Worm (Caenorhabditis elegans) whole organism, early embryonic: ENCODE measurements around the gene Y39A3CL.7.

Experiments used
- B0310.2 ChIP-seq: sonication (generic microtip); optimal IDR thresholded peaks from 2 replicates; lab custom pipeline; 2016; ENCODE audit warnings: mild to moderate bottlenecking, missing genetic modification characterization, missing compliant biosample characterization
- F13C5.2 ChIP-seq: sonication (generic microtip); optimal IDR thresholded peaks from 2 replicates; lab custom pipeline; 2017; ENCODE audit warnings: mild to moderate bottlenecking, missing genetic modification characterization, inconsistent platforms, missing compliant biosample characterization
- ama-1 ChIP-seq: fragments of 150-350 bp; optimal IDR thresholded peaks from 2 replicates; lab custom pipeline; 2014
- ceh-13 ChIP-seq: fragments of 200-800 bp; sonication (Bioruptor generic); optimal IDR thresholded peaks from 2 replicates; lab custom pipeline; 2018; ENCODE audit warnings: mild to moderate bottlenecking, missing genetic modification characterization, missing compliant biosample characterization
- ceh-36 ChIP-seq: sonication (generic microtip); optimal IDR thresholded peaks from 2 replicates; lab custom pipeline; 2016; ENCODE audit warnings: missing genetic modification characterization, inconsistent platforms, missing compliant biosample characterization
- ets-7 ChIP-seq: sonication (generic microtip); optimal IDR thresholded peaks from 2 replicates; lab custom pipeline; 2016; ENCODE audit warnings: missing genotype, missing genetic modification characterization, missing compliant biosample characterization
- flt-1 ChIP-seq: fragments of 200-800 bp; sonication (Bioruptor generic); IDR thresholded peaks from 2 replicates; pipeline ENCODE4 v1.3.6; 2022; ENCODE audit warnings: missing genetic modification characterization, missing compliant biosample characterization
- hmg-4 ChIP-seq: fragments of 200-800 bp; sonication (Bioruptor generic); optimal IDR thresholded peaks from 2 replicates; lab custom pipeline; 2018; ENCODE audit warnings: mild to moderate bottlenecking, missing genetic modification characterization, missing compliant biosample characterization
- hnd-1 ChIP-seq: sonication (generic microtip); optimal IDR thresholded peaks from 2 replicates; lab custom pipeline; 2016; ENCODE audit warnings: missing genetic modification characterization, missing compliant biosample characterization
- scrt-1 ChIP-seq: fragments of 200-800 bp; sonication (Bioruptor generic); IDR thresholded peaks from 2 replicates; pipeline ENCODE4 v1.3.6; 2022; ENCODE audit warnings: missing genetic modification characterization, missing compliant biosample characterization
- sea-1 ChIP-seq: fragments of 200-800 bp; sonication (Bioruptor generic); conservative IDR thresholded peaks from 2 replicates; pipeline ENCODE4 v1.3.6; 2022; ENCODE audit warnings: missing genetic modification characterization, missing compliant biosample characterization
- tbx-11 ChIP-seq: fragments of 200-800 bp; sonication (Bioruptor generic); IDR thresholded peaks from 2 replicates; pipeline ENCODE4 v1.3.6; 2022; ENCODE audit warnings: missing genetic modification characterization, missing compliant biosample characterization
- tbx-37 ChIP-seq: fragments of 200-800 bp; sonication (Bioruptor generic); conservative IDR thresholded peaks from 2 replicates; pipeline ENCODE4 v1.3.6; 2022; ENCODE audit warnings: missing genetic modification reagents, missing genetic modification characterization, missing compliant biosample characterization
- tra-4 ChIP-seq: sonication (generic microtip); optimal IDR thresholded peaks from 2 replicates; lab custom pipeline; 2017; ENCODE audit warnings: missing genetic modification characterization, missing compliant biosample characterization

DNA sequence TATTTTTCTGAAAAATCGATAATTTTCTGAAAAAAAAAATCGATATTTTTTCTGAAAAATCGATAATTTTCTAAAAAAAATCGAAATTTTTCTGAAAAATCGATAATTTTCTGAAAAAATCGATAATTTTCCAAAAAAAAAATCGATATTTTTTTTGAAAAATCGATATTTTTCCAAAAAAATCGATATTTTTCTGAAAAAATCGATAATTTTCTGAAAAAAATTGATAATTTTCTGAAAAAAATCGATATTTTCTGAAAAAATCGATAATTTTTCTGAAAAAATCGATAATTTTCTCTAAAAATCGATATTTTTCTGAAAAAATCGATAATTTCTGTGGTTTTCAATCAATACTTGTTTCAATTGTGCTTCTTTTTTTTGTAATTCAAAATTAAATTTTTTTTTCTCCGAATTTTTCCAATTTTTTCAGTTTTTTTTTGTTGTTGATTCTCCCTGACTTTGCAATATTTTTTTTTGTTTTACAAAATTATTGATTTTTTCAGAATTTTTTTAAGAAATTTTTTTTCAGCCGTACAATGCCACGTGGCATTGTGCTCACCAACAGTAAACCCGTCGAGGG, 9.4 kb downstream of the Y39A3CL.7 start, which contains the start of gene rexd-1:
- TF ChIP-seq hmg-4 (GFP tag; lab: Kevin White, UChicago), result no peak
- no peak for TF ChIP-seq ceh-13 (GFP tag; lab: Kevin White, UChicago)
- no peak for TF ChIP-seq ama-1 (lab: Kevin White, UChicago)
- TF ChIP-seq F13C5.2 (tag; lab: Kevin White, UChicago), result no peak
- TF ChIP-seq tra-4 (tag; lab: Kevin White, UChicago), result no peak
- TF ChIP-seq scrt-1 (GFP tag; lab: Robert Waterston, UW), result no peak
- TF ChIP-seq B0310.2 (tag; lab: Kevin White, UChicago), result no peak
- no peak for TF ChIP-seq sea-1
- TF ChIP-seq tbx-37 (GFP tag; lab: Robert Waterston, UW), result no peak
- no peak for TF ChIP-seq hnd-1 (tag; lab: Kevin White, UChicago)
- TF ChIP-seq ceh-36, result no peak
- TF ChIP-seq ets-7 (tag; lab: Kevin White, UChicago), result no peak
- no peak for TF ChIP-seq tbx-11 (GFP tag; lab: Robert Waterston, UW)
- no peak for TF ChIP-seq flt-1 (GFP tag; lab: Robert Waterston, UW)
